Fruit fly (Drosophila melanogaster) whole organism: ENCODE results near the gene mas.

ENCODE experiments used
- CG8478 ChIP-seq: fragments of >200 bp; optimal IDR thresholded peaks from 2 replicates; lab custom pipeline; 2018; ENCODE audit warnings: inconsistent platforms
- EcR ChIP-seq, 2 experiments: fragments of >200 bp; optimal IDR thresholded peaks; 2 replicates each; lab custom pipeline; 2017; ENCODE audit warnings: missing biosample characterization in 2 of 2, missing genetic modification characterization in 2 of 2, missing genetic modification reagents in 2 of 2
- pan ChIP-seq: fragments of >200 bp; optimal IDR thresholded peaks from 2 replicates; lab custom pipeline; 2017
- psq ChIP-seq: fragments of >200 bp; optimal IDR thresholded peaks from 2 replicates; lab custom pipeline; 2017

DNA sequence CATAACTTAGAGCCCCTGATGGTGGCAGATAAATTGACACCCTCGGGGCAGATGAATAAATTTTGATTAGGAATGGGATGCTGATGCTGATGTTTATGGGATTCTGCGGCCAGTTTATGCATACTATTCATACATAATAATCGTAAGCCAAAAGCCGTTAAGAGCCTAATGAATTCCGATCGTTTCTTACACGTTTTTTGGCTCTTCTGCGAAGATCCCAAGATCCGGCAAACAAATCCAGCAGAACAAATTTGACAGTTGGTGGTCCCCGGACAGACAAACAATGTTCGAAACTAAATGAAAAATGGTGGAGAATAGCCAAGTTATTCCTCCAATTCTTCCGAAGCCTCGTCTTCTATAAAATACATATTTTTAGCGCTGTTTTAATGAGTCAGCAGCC, 49.8 kb downstream of the mas start:
- no peak for TF ChIP-seq pan (lab: Kevin White, UChicago)
- TF ChIP-seq CG8478 (lab: Kevin White, UChicago) = no peak
- TF ChIP-seq EcR (GFP tag; optimal IDR thresholded peaks at IDR 0.05; lab: Kevin White, UChicago) = no peak
- TF ChIP-seq psq (lab: Kevin White, UChicago) = no peak
